Worm (Caenorhabditis elegans) whole organism, mixed stage, embryonic: ENCODE measurements around the gene K09C6.9.

Source experiments
- ceh-83 ChIP-seq: fragments of 200-800 bp; sonication (Bioruptor generic); optimal IDR thresholded peaks from 2 replicates; lab custom pipeline; 2018; ENCODE audit warnings: mild to moderate bottlenecking, missing genetic modification characterization, missing compliant biosample characterization
- elt-1 ChIP-seq: sonication (generic microtip); optimal IDR thresholded peaks from 2 replicates; lab custom pipeline; 2017; ENCODE audit warnings: missing genetic modification characterization, mild to moderate bottlenecking, missing compliant biosample characterization, antibody characterized with exemption, moderate library complexity, borderline replicate concordance; ENCODE audit not compliant: insufficient read depth
- lsy-2 ChIP-seq: fragments of 150-350 bp; optimal IDR thresholded peaks from 2 replicates; lab custom pipeline; 2014; ENCODE audit warnings: missing biosample characterization, missing genetic modification characterization
- mab-5 ChIP-seq: fragments of 150-350 bp; optimal IDR thresholded peaks from 2 replicates; lab custom pipeline; 2014; ENCODE audit warnings: missing biosample characterization, missing genetic modification characterization
- nhr-76 ChIP-seq: sonication (generic microtip); optimal IDR thresholded peaks from 2 replicates; lab custom pipeline; 2017; ENCODE audit warnings: missing biosample characterization, missing genetic modification characterization
- pha-4 ChIP-seq: fragments of 150-350 bp; optimal IDR thresholded peaks from 2 replicates; lab custom pipeline; 2018; ENCODE audit warnings: missing biosample characterization, missing genetic modification reagents, missing genetic modification characterization
- unc-39 ChIP-seq: fragments of 150-350 bp; optimal IDR thresholded peaks from 2 replicates; lab custom pipeline; 2014; ENCODE audit warnings: missing biosample characterization, missing genetic modification characterization
- ztf-11 ChIP-seq: fragments of 150-350 bp; optimal IDR thresholded peaks from 2 replicates; lab custom pipeline; 2014; ENCODE audit warnings: missing biosample characterization, missing genetic modification characterization

DNA sequence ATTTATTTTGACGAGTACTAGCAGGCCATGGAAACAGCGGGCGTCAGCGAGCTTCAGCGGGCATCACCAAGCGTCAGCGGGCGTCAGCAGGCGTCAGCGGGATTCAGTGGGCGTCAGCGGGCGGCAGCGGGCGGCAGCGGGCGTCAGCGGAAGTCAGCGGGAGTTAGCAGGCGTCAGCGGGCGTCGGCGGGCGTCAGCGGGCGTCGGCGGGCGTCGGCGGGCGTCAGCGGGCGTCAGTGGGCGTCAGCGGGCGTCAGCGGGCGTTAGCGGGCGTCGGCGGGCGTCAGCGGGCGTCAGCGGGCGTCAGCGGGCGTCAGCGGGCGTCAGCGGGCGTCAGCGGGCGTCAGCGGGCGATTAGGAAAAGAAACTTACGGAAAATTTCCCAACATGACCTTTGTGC, 12.3 kb downstream of the K09C6.9 start:
- TF ChIP-seq unc-39 (tag; lab: Kevin White, UChicago) (no peak), elt-1 (tag; lab: Kevin White, UChicago) (no peak), pha-4 (tag; lab: Kevin White, UChicago) (no peak), lsy-2 (tag; lab: Kevin White, UChicago) (no peak), mab-5 (tag; lab: Kevin White, UChicago) (no peak), ztf-11 (no peak), nhr-76 (tag; lab: Kevin White, UChicago) (no peak), ceh-83 (GFP tag; lab: Kevin White, UChicago) (no peak)
